Worm (Caenorhabditis elegans) whole organism, L3 larva: ENCODE measurements around the gene Y70C5A.3.

ENCODE experiments used
- ZK546.5 ChIP-seq: sonication (generic microtip); optimal IDR thresholded peaks from 2 replicates; lab custom pipeline; 2017; ENCODE audit warnings: missing biosample characterization, missing genetic modification characterization
- ama-1 ChIP-seq: fragments of 150-350 bp; optimal IDR thresholded peaks from 2 replicates; lab custom pipeline; 2018
- ceh-16 ChIP-seq: sonication (generic microtip); optimal IDR thresholded peaks from 2 replicates; lab custom pipeline; 2017; ENCODE audit warnings: missing biosample characterization, missing genetic modification characterization
- ceh-28 ChIP-seq: fragments of 150-350 bp; optimal IDR thresholded peaks from 2 replicates; lab custom pipeline; 2014; ENCODE audit warnings: missing biosample characterization, missing genetic modification reagents, missing genetic modification characterization
- ceh-82 ChIP-seq: fragments of 150-350 bp; optimal IDR thresholded peaks from 2 replicates; lab custom pipeline; 2014; ENCODE audit warnings: missing biosample characterization, missing genetic modification characterization
- ceh-9 ChIP-seq: sonication (generic microtip); optimal IDR thresholded peaks from 2 replicates; lab custom pipeline; 2018; ENCODE audit warnings: missing biosample characterization, missing genetic modification characterization
- daf-12 ChIP-seq: fragments of 150-350 bp; optimal IDR thresholded peaks from 2 replicates; lab custom pipeline; 2014; ENCODE audit warnings: missing biosample characterization, missing genetic modification reagents, missing genetic modification characterization
- egl-27 ChIP-seq: sonication (generic microtip); optimal IDR thresholded peaks from 4 replicates; lab custom pipeline; 2017; ENCODE audit warnings: missing biosample characterization, missing genetic modification reagents, missing genetic modification characterization
- egl-5 ChIP-seq: fragments of 150-350 bp; optimal IDR thresholded peaks from 2 replicates; lab custom pipeline; 2017; ENCODE audit warnings: missing biosample characterization, missing genetic modification reagents, missing genetic modification characterization, inconsistent platforms
- elt-1 ChIP-seq: fragments of 150-350 bp; optimal IDR thresholded peaks from 2 replicates; lab custom pipeline; 2014; ENCODE audit warnings: missing biosample characterization, missing genetic modification characterization
- elt-3 ChIP-seq, 3 experiments: fragments of 150-350 bp in 1 of 3; sonication (generic microtip) in 2 of 3; optimal IDR thresholded peaks; 2 replicates in 2 of 3; 4 replicates in 1 of 3; lab custom pipeline; 2014 to 2017; ENCODE audit warnings: missing biosample characterization in 3 of 3, missing genetic modification characterization in 3 of 3
- eor-1 ChIP-seq, 2 experiments: fragments of 150-350 bp; optimal IDR thresholded peaks; 2 replicates each; lab custom pipeline; 2014 to 2018; ENCODE audit warnings: missing biosample characterization in 2 of 2, missing genetic modification characterization in 2 of 2
- fkh-10 ChIP-seq: sonication (generic microtip); optimal IDR thresholded peaks from 2 replicates; lab custom pipeline; 2017; ENCODE audit warnings: missing biosample characterization, missing genetic modification reagents, missing genetic modification characterization
- fkh-2 ChIP-seq: fragments of 150-350 bp; optimal IDR thresholded peaks from 2 replicates; lab custom pipeline; 2014; ENCODE audit warnings: missing biosample characterization, missing genetic modification reagents, missing genetic modification characterization
- fos-1 ChIP-seq: fragments of 150-350 bp; optimal IDR thresholded peaks from 2 replicates; lab custom pipeline; 2014; ENCODE audit warnings: missing biosample characterization, missing genetic modification characterization
- hmg-11 ChIP-seq: sonication (generic microtip); optimal IDR thresholded peaks from 2 replicates; lab custom pipeline; 2016; ENCODE audit warnings: missing genetic modification characterization, missing compliant biosample characterization
- jun-1 ChIP-seq: fragments of 150-350 bp; optimal IDR thresholded peaks from 2 replicates; lab custom pipeline; 2014; ENCODE audit warnings: missing biosample characterization, missing genetic modification reagents, missing genetic modification characterization
- lin-15B ChIP-seq: fragments of 150-350 bp; optimal IDR thresholded peaks from 2 replicates; lab custom pipeline; 2014; ENCODE audit warnings: missing biosample characterization, missing genetic modification characterization
- lin-39 ChIP-seq: fragments of 150-350 bp; optimal IDR thresholded peaks from 2 replicates; lab custom pipeline; 2018; ENCODE audit warnings: missing biosample characterization, missing genetic modification reagents, missing genetic modification characterization
- lsy-12 ChIP-seq: sonication (generic microtip); optimal IDR thresholded peaks from 2 replicates; lab custom pipeline; 2016; ENCODE audit warnings: mild to moderate bottlenecking, missing genetic modification characterization, missing compliant biosample characterization
- mdl-1 ChIP-seq: fragments of 150-350 bp; optimal IDR thresholded peaks from 2 replicates; lab custom pipeline; 2014; ENCODE audit warnings: missing biosample characterization, missing genetic modification characterization
- mml-1 ChIP-seq: fragments of 150-350 bp; sonication (generic microtip); optimal IDR thresholded peaks from 3 replicates; lab custom pipeline; 2014; ENCODE audit warnings: missing biosample characterization, missing genetic modification characterization
- nhr-12 ChIP-seq: fragments of 150-350 bp; optimal IDR thresholded peaks from 2 replicates; lab custom pipeline; 2014; ENCODE audit warnings: missing biosample characterization, missing genetic modification characterization
- nhr-23 ChIP-seq: fragments of 150-350 bp; optimal IDR thresholded peaks from 2 replicates; lab custom pipeline; 2014; ENCODE audit warnings: missing biosample characterization, missing genetic modification reagents, missing genetic modification characterization
- nhr-237 ChIP-seq: fragments of 150-350 bp; optimal IDR thresholded peaks from 2 replicates; lab custom pipeline; 2014; ENCODE audit warnings: missing biosample characterization, missing genetic modification characterization
- nhr-25 ChIP-seq: sonication (generic microtip); optimal IDR thresholded peaks from 2 replicates; lab custom pipeline; 2017; ENCODE audit warnings: missing biosample characterization, missing genetic modification characterization
- nhr-43 ChIP-seq: sonication (generic microtip); optimal IDR thresholded peaks from 2 replicates; lab custom pipeline; 2016; ENCODE audit warnings: mild to moderate bottlenecking, missing genetic modification characterization, missing compliant biosample characterization; ENCODE audit not compliant: poor library complexity, severe bottlenecking
- nhr-76 ChIP-seq: fragments of 150-350 bp; sonication (generic microtip); optimal IDR thresholded peaks from 5 replicates; lab custom pipeline; 2014; ENCODE audit warnings: missing biosample characterization, missing genetic modification characterization
- nhr-77 ChIP-seq: fragments of 150-350 bp; optimal IDR thresholded peaks from 2 replicates; lab custom pipeline; 2014; ENCODE audit warnings: missing biosample characterization, missing genetic modification characterization
- pha-4 ChIP-seq: fragments of 150-350 bp; optimal IDR thresholded peaks from 2 replicates; lab custom pipeline; 2014; ENCODE audit warnings: missing biosample characterization, missing genetic modification reagents, missing genetic modification characterization
- pqm-1 ChIP-seq: fragments of 150-350 bp; optimal IDR thresholded peaks from 2 replicates; lab custom pipeline; 2017; ENCODE audit warnings: missing biosample characterization, missing genetic modification characterization, inconsistent platforms
- skn-1 ChIP-seq: fragments of 150-350 bp; optimal IDR thresholded peaks from 2 replicates; lab custom pipeline; 2014; ENCODE audit warnings: missing biosample characterization, missing genetic modification characterization
- snpc-4 ChIP-seq: fragments of 150-350 bp; optimal IDR thresholded peaks from 2 replicates; lab custom pipeline; 2014; ENCODE audit warnings: missing biosample characterization, missing genetic modification characterization
- tbx-2 ChIP-seq: sonication (generic microtip); optimal IDR thresholded peaks from 2 replicates; lab custom pipeline; 2016; ENCODE audit warnings: mild to moderate bottlenecking, missing genetic modification characterization, missing compliant biosample characterization
- unc-62 ChIP-seq: fragments of 150-350 bp; sonication (generic microtip); optimal IDR thresholded peaks from 4 replicates; lab custom pipeline; 2014; ENCODE audit warnings: missing biosample characterization, missing genetic modification reagents, missing genetic modification characterization
- zag-1 ChIP-seq: fragments of 150-350 bp; optimal IDR thresholded peaks from 2 replicates; lab custom pipeline; 2014; ENCODE audit warnings: missing biosample characterization, missing genetic modification characterization
- ztf-4 ChIP-seq: fragments of 150-350 bp; optimal IDR thresholded peaks from 2 replicates; lab custom pipeline; 2014; ENCODE audit warnings: missing biosample characterization, missing genetic modification characterization

Gene Y70C5A.3

DNA sequence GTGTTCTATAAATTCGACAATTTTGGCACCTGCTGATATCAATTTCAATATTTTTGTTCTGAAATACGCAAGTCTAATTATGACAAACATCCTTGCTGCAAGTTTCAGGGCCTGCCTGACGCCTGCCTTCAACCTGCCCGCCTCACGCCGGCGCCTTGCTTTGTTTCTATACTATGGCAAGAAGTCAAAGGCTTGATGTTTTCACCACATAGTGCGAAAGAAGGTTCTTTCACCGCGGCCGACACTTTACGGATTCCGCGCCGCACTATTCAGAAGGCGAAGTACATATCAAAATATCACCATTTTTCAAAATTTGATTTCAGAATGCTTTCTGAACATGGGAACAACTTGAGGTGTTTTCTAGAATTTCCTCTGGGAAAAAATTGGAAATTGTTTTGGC is 31.2 kb downstream of the Y70C5A.3 start:
- no peak for TF ChIP-seq lsy-12
- no peak for TF ChIP-seq ztf-4
- no peak for TF ChIP-seq ceh-9 (tag; lab: Kevin White, UChicago)
- TF ChIP-seq nhr-77 (tag; lab: Kevin White, UChicago) = no peak
- no peak for TF ChIP-seq ceh-28 (tag; lab: Kevin White, UChicago)
- TF ChIP-seq ceh-82 = no peak
- TF ChIP-seq tbx-2 (tag; lab: Kevin White, UChicago) = no peak
- no peak for TF ChIP-seq fkh-10 (GFP tag; lab: Kevin White, UChicago)
- TF ChIP-seq elt-1 (tag; lab: Kevin White, UChicago) = no peak
- TF ChIP-seq nhr-23 = no peak
- TF ChIP-seq lin-39 (tag; lab: Kevin White, UChicago) = no peak
- no peak for TF ChIP-seq zag-1
- no peak for TF ChIP-seq egl-5
- no peak for TF ChIP-seq ceh-16 (tag; lab: Kevin White, UChicago)
- no peak for TF ChIP-seq fkh-2 (tag; lab: Kevin White, UChicago)
- no peak for TF ChIP-seq lin-15B (tag; lab: Kevin White, UChicago)
- no peak for TF ChIP-seq nhr-12 (tag; lab: Kevin White, UChicago)
- TF ChIP-seq, all 47 proteins: peak for 0

DNA sequence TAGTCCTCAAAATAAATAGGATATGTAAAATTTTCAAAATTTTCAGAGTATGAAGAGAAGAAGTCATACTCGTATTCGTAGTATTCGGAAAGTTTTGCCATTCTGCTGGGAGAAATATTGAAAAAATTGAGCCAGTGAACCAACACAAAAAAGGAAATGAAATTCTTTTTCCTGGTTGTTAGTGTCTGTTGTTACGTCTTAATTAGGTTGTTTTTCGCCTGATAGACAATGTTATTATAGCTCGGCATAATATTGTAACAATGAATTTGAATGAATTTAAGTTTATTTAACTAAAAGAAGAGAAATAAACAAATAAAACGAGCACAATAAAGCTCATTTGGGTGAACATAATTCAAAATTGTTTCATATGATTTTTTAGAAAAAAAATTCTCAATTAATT is 32.3 kb downstream of the Y70C5A.3 start, which contains the start of gene srw-73:
Gene srw-73 (minus strand): TSS at position 101 of the 400 bp plus-strand sequence.
- TF ChIP-seq nhr-77 (tag; lab: Kevin White, UChicago) (no peak), ZK546.5 (tag; lab: Kevin White, UChicago) (no peak), daf-12 (tag; lab: Kevin White, UChicago) (no peak), nhr-76 (no peak), skn-1 (tag; lab: Kevin White, UChicago) (no peak), nhr-237 (no peak), fkh-2 (tag; lab: Kevin White, UChicago) (no peak), mml-1 (tag; lab: Kevin White, UChicago) (no peak), jun-1 (no peak), mdl-1 (no peak), eor-1 (tag; optimal IDR thresholded peaks at IDR 0.05; lab: Kevin White, UChicago) (no peak)

DNA sequence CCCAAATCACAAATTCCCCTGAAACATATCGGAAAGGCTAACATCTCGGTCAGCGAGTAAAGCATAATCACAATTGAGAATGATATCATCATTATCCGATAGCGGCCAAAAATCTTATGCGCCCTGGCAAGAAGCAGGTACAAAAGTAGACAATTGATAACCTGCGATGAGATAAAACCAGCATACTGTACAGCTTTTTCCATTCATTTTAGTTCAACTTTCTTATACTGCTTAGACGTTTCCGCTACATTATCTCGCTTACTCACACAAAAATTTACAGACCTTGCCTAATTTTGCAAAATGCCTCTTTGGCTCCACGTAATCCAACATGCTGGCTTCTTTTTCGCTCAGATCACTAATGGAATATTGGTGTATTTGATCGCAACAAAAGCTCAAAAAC is 37.8 kb downstream of the Y70C5A.3 start, which contains the start of gene str-150:
Gene str-150 (plus strand): TSS at position 301 of the 400 bp plus-strand sequence.
- TF ChIP-seq snpc-4 (tag; lab: Kevin White, UChicago) = no peak
- no peak for TF ChIP-seq daf-12 (tag; lab: Kevin White, UChicago)
- no peak for TF ChIP-seq elt-1 (tag; lab: Kevin White, UChicago)
- no peak for TF ChIP-seq fos-1 (tag; lab: Kevin White, UChicago)
- TF ChIP-seq fkh-2 (tag; lab: Kevin White, UChicago) = no peak
- no peak for TF ChIP-seq tbx-2 (tag; lab: Kevin White, UChicago)
- no peak for TF ChIP-seq nhr-77 (tag; lab: Kevin White, UChicago)
- no peak for TF ChIP-seq jun-1
- no peak for TF ChIP-seq nhr-43 (tag; lab: Kevin White, UChicago)
- TF ChIP-seq ceh-9 (tag; lab: Kevin White, UChicago) = no peak
- no peak for TF ChIP-seq unc-62

DNA sequence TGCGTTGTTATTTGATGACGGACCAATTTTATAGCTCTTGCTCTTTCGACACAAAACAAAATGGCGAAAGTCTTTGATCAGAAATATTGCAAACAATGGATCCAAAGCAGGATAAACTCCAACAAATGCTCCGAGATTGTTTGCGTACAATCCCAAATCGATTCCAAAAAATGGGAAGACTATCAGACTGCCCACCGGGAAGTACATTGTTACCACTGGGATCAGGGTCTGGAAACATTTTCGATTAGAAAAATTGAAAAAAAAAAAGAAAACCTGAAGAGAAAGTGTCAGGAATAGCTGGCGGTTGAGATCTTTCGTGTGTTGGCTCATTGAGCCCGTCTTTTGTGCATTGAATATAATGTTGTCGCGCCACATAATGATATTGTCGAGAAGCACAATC is 39.7 kb downstream of the Y70C5A.3 start:
- TF ChIP-seq fos-1 (tag; lab: Kevin White, UChicago) = no peak
- no peak for TF ChIP-seq pha-4 (tag; lab: Kevin White, UChicago)
- no peak for TF ChIP-seq ceh-9 (tag; lab: Kevin White, UChicago)
- TF ChIP-seq nhr-12 (tag; lab: Kevin White, UChicago) = no peak
- TF ChIP-seq pqm-1 (tag; lab: Kevin White, UChicago) = no peak
- TF ChIP-seq ceh-82 = no peak
- TF ChIP-seq eor-1 (tag; optimal IDR thresholded peaks at IDR 0.05; lab: Kevin White, UChicago) = no peak
- TF ChIP-seq elt-3 (tag; optimal IDR thresholded peaks at IDR 0.05; lab: Kevin White, UChicago) = no peak
- no peak for TF ChIP-seq egl-27
- TF ChIP-seq nhr-25 (tag; lab: Kevin White, UChicago) = no peak
- TF ChIP-seq hmg-11 = no peak
- TF ChIP-seq ama-1 (lab: Kevin White, UChicago) = no peak
- no peak for TF ChIP-seq elt-1 (tag; lab: Kevin White, UChicago)
- TF ChIP-seq mdl-1 = no peak
- no peak for TF ChIP-seq tbx-2 (tag; lab: Kevin White, UChicago)
- no peak for TF ChIP-seq ZK546.5 (tag; lab: Kevin White, UChicago)
- TF ChIP-seq nhr-237 = no peak
- no peak for TF ChIP-seq fkh-10 (GFP tag; lab: Kevin White, UChicago)
- TF ChIP-seq mml-1 (tag; lab: Kevin White, UChicago) = no peak
